Fruit fly (Drosophila melanogaster) whole organism, embryonic: Measurements from ENCODE around the gene CG3984.

Experiments
- BtbVII ChIP-seq: fragments of 200-800 bp; sonication (Bioruptor generic); optimal IDR thresholded peaks from 3 replicates; lab custom pipeline; 2017; ENCODE audit warnings: missing biosample characterization, mild to moderate bottlenecking, missing genetic modification characterization
- CG11247 ChIP-seq: fragments of 200-800 bp; sonication (Bioruptor generic); IDR thresholded peaks from 2 replicates; pipeline ENCODE4 v1.3.6; 2022; ENCODE audit warnings: missing biosample characterization, missing genetic modification characterization
- CG11504 ChIP-seq: fragments of 200-800 bp; sonication (Bioruptor generic); optimal IDR thresholded peaks from 3 replicates; lab custom pipeline; 2019; ENCODE audit warnings: missing biosample characterization, mild to moderate bottlenecking, missing genetic modification characterization, moderate library complexity
- CG14441 ChIP-seq: fragments of 200-800 bp; sonication (Bioruptor generic); IDR thresholded peaks from 2 replicates; pipeline ENCODE4 v1.3.6; 2022; ENCODE audit warnings: missing biosample characterization, missing genetic modification characterization
- CG1603 ChIP-seq: fragments of 200-800 bp; sonication (Bioruptor generic); optimal IDR thresholded peaks from 2 replicates; lab custom pipeline; 2019; ENCODE audit warnings: missing biosample characterization, mild to moderate bottlenecking, missing genetic modification characterization, moderate library complexity
- CG18476 ChIP-seq: fragments of 200-800 bp; sonication (Bioruptor generic); optimal IDR thresholded peaks from 2 replicates; lab custom pipeline; 2016; ENCODE audit warnings: missing biosample characterization, mild to moderate bottlenecking, missing genetic modification characterization
- CG18599 ChIP-seq: fragments of 200-800 bp; sonication (Bioruptor generic); optimal IDR thresholded peaks from 3 replicates; lab custom pipeline; 2017; ENCODE audit warnings: missing biosample characterization, missing genetic modification characterization, mild to moderate bottlenecking, moderate library complexity, missing genetic modification reagents
- CG2678 ChIP-seq: fragments of 200-800 bp; sonication (Bioruptor generic); optimal IDR thresholded peaks from 3 replicates; lab custom pipeline; 2019; ENCODE audit warnings: missing biosample characterization, mild to moderate bottlenecking, missing genetic modification characterization, moderate library complexity
- CG6654 ChIP-seq: fragments of 200-800 bp; sonication (Bioruptor generic); optimal IDR thresholded peaks from 2 replicates; lab custom pipeline; 2017; ENCODE audit warnings: missing biosample characterization, mild to moderate bottlenecking, missing genetic modification characterization
- CG8388 ChIP-seq: fragments of 200-800 bp; sonication (Bioruptor generic); optimal IDR thresholded peaks from 2 replicates; lab custom pipeline; 2019; ENCODE audit warnings: missing biosample characterization, mild to moderate bottlenecking, missing genetic modification characterization, moderate library complexity
- CG8944 ChIP-seq: fragments of 200-800 bp; sonication (Bioruptor generic); optimal IDR thresholded peaks from 3 replicates; lab custom pipeline; 2016; ENCODE audit warnings: missing biosample characterization, missing genetic modification characterization
- CHES-1-like ChIP-seq: fragments of 200-800 bp; sonication (Bioruptor generic); optimal IDR thresholded peaks from 2 replicates; lab custom pipeline; 2016; ENCODE audit warnings: missing biosample characterization, missing genetic modification characterization
- Drgx ChIP-seq: fragments of 200-800 bp; sonication (Bioruptor generic); IDR thresholded peaks from 2 replicates; pipeline ENCODE4 v1.3.6; 2022; ENCODE audit warnings: missing biosample characterization, missing genetic modification characterization
- Ets65A ChIP-seq: fragments of 200-800 bp; sonication (Bioruptor generic); peaks from one replicate; lab custom pipeline; 2016; ENCODE audit warnings: missing biosample characterization, missing genetic modification characterization
- GATAe ChIP-seq: fragments of 200-800 bp; sonication (Bioruptor generic); conservative IDR thresholded peaks from 2 replicates; pipeline ENCODE4 v1.3.6; 2022; ENCODE audit warnings: missing biosample characterization, missing genetic modification characterization
- HHEX ChIP-seq: fragments of 200-800 bp; sonication (Bioruptor generic); optimal IDR thresholded peaks from 3 replicates; lab custom pipeline; 2017; ENCODE audit warnings: missing biosample characterization, mild to moderate bottlenecking, missing genetic modification characterization, missing genetic modification reagents
- Hr39 ChIP-seq: fragments of >200 bp; optimal IDR thresholded peaks from 2 replicates; lab custom pipeline; 2017
- Lhr ChIP-seq: fragments of 200-800 bp; sonication (Bioruptor generic); optimal IDR thresholded peaks from 3 replicates; lab custom pipeline; 2017; ENCODE audit warnings: mild to moderate bottlenecking, missing biosample characterization, missing genetic modification reagents, missing genetic modification characterization
- MESR4 ChIP-seq: fragments of 200-800 bp; sonication (Bioruptor generic); optimal IDR thresholded peaks from 2 replicates; lab custom pipeline; 2018; ENCODE audit warnings: missing biosample characterization, mild to moderate bottlenecking, missing genetic modification characterization, moderate library complexity
- Mad ChIP-seq: fragments of 200-800 bp; sonication (Bioruptor generic); optimal IDR thresholded peaks from 2 replicates; lab custom pipeline; 2016; ENCODE audit warnings: missing biosample characterization, missing genetic modification characterization
- Med ChIP-seq: fragments of 200-800 bp; sonication (Bioruptor generic); peaks from one replicate; lab custom pipeline; 2016; ENCODE audit warnings: missing biosample characterization, missing genetic modification characterization, mild to moderate bottlenecking, inconsistent platforms, moderate library complexity
- Neu2 ChIP-seq: fragments of 200-800 bp; sonication (Bioruptor generic); optimal IDR thresholded peaks from 3 replicates; lab custom pipeline; 2016; ENCODE audit warnings: missing biosample characterization, missing genetic modification characterization, borderline replicate concordance
- Nf-YB ChIP-seq: fragments of 200-800 bp; sonication (Bioruptor generic); optimal IDR thresholded peaks from 3 replicates; lab custom pipeline; 2019; ENCODE audit warnings: missing biosample characterization, mild to moderate bottlenecking, missing genetic modification characterization, moderate library complexity
- Oaz ChIP-seq: fragments of 200-800 bp; sonication (Bioruptor generic); IDR thresholded peaks from 2 replicates; pipeline ENCODE4 v1.3.6; 2022; ENCODE audit warnings: missing biosample characterization, missing genetic modification characterization
- Opbp ChIP-seq: fragments of 200-800 bp; sonication (Bioruptor generic); IDR thresholded peaks from 3 replicates; pipeline ENCODE4 v1.3.6; 2022; ENCODE audit warnings: missing biosample characterization, missing genetic modification characterization; ENCODE audit not compliant: partially characterized antibody
- Sox102F ChIP-seq: fragments of 200-800 bp; sonication (Bioruptor generic); optimal IDR thresholded peaks from 2 replicates; lab custom pipeline; 2018; ENCODE audit warnings: missing biosample characterization, mild to moderate bottlenecking, missing genetic modification characterization, moderate library complexity
- Stat92E ChIP-seq, 3 experiments: fragments of >200 bp in 2 of 3; fragments of 200-800 bp in 1 of 3; sonication (Bioruptor generic) in 1 of 3; optimal IDR thresholded peaks; 2 replicates each; lab custom pipeline; 2017 to 2019; ENCODE audit warnings: missing biosample characterization in 3 of 3, missing genetic modification characterization in 3 of 3, mild to moderate bottlenecking in 1 of 3, moderate library complexity in 1 of 3
- Taf1 ChIP-seq: fragments of 200-800 bp; sonication (Bioruptor generic); IDR thresholded peaks from 2 replicates; pipeline ENCODE4 v1.3.6; 2022; ENCODE audit warnings: missing biosample characterization, missing genetic modification characterization
- ato ChIP-seq: fragments of 200-800 bp; sonication (Bioruptor generic); IDR thresholded peaks from 2 replicates; pipeline ENCODE4 v1.3.6; 2022; ENCODE audit warnings: missing biosample characterization, missing genetic modification characterization; ENCODE audit not compliant: partially characterized antibody
- bsh ChIP-seq, 2 experiments: fragments of 200-800 bp; sonication (Bioruptor generic); optimal IDR thresholded peaks; 2 replicates each; lab custom pipeline; 2017 to 2018; ENCODE audit warnings: mild to moderate bottlenecking in 2 of 2, missing biosample characterization in 2 of 2, missing genetic modification characterization in 2 of 2, moderate library complexity in 1 of 2
- chif ChIP-seq, 2 experiments: fragments of 200-800 bp; sonication (Bioruptor generic); optimal IDR thresholded peaks; 3 replicates each; lab custom pipeline; 2016; ENCODE audit warnings: missing biosample characterization in 2 of 2, missing genetic modification characterization in 2 of 2
- chinmo ChIP-seq: fragments of 200-800 bp; sonication (Bioruptor generic); IDR thresholded peaks from 4 replicates; pipeline ENCODE4 v1.3.6; 2022; ENCODE audit warnings: missing biosample characterization, missing genetic modification characterization; ENCODE audit not compliant: partially characterized antibody
- cwo ChIP-seq: fragments of 200-800 bp; sonication (Bioruptor generic); optimal IDR thresholded peaks from 3 replicates; lab custom pipeline; 2017; ENCODE audit warnings: missing biosample characterization, missing genetic modification characterization, mild to moderate bottlenecking, moderate library complexity, missing genetic modification reagents
- dmrt11E ChIP-seq: fragments of 200-800 bp; sonication (Bioruptor generic); optimal IDR thresholded peaks from 3 replicates; lab custom pipeline; 2018; ENCODE audit warnings: missing biosample characterization, mild to moderate bottlenecking, missing genetic modification characterization, moderate library complexity
- dmrt99B ChIP-seq: fragments of 200-800 bp; sonication (Bioruptor generic); optimal IDR thresholded peaks from 2 replicates; lab custom pipeline; 2018; ENCODE audit warnings: missing biosample characterization, mild to moderate bottlenecking, missing genetic modification characterization, moderate library complexity
- gem ChIP-seq: fragments of 200-800 bp; sonication (Bioruptor generic); optimal IDR thresholded peaks from 2 replicates; lab custom pipeline; 2019; ENCODE audit warnings: missing biosample characterization, mild to moderate bottlenecking, missing genetic modification characterization, moderate library complexity
- grau ChIP-seq: fragments of 200-800 bp; optimal IDR thresholded peaks from 3 replicates; lab custom pipeline; 2019; ENCODE audit warnings: missing biosample characterization, mild to moderate bottlenecking, missing genetic modification characterization, moderate library complexity
- ken ChIP-seq: fragments of 200-800 bp; sonication (Bioruptor generic); IDR thresholded peaks from 3 replicates; pipeline ENCODE4 v1.3.6; 2022; ENCODE audit warnings: missing biosample characterization, missing genetic modification characterization
- nom ChIP-seq: fragments of 200-800 bp; sonication (Bioruptor generic); optimal IDR thresholded peaks from 2 replicates; lab custom pipeline; 2017; ENCODE audit warnings: missing biosample characterization, missing genetic modification characterization, mild to moderate bottlenecking, moderate library complexity, missing genetic modification reagents
- row ChIP-seq: fragments of 200-800 bp; sonication (Bioruptor generic); IDR thresholded peaks from 3 replicates; pipeline ENCODE4 v1.3.6; 2022; ENCODE audit warnings: missing biosample characterization, missing genetic modification characterization
- sens ChIP-seq: fragments of 200-800 bp; sonication (Bioruptor generic); peaks from one replicate; lab custom pipeline; 2016; ENCODE audit warnings: missing biosample characterization, missing genetic modification characterization
- sisA ChIP-seq: fragments of 200-800 bp; sonication (Bioruptor generic); IDR thresholded peaks from 2 replicates; pipeline ENCODE4 v1.3.6; 2022; ENCODE audit warnings: missing biosample characterization, missing genetic modification characterization
- slbo ChIP-seq: fragments of 200-800 bp; sonication (Bioruptor generic); IDR thresholded peaks from 2 replicates; pipeline ENCODE4 v1.3.6; 2022; ENCODE audit warnings: missing biosample characterization, missing genetic modification characterization
- tap ChIP-seq: fragments of 200-800 bp; optimal IDR thresholded peaks from 3 replicates; lab custom pipeline; 2019; ENCODE audit warnings: missing biosample characterization, mild to moderate bottlenecking, missing genetic modification characterization, moderate library complexity
- vfl ChIP-seq: fragments of 200-800 bp; sonication (Bioruptor generic); optimal IDR thresholded peaks from 2 replicates; lab custom pipeline; 2016; ENCODE audit warnings: missing biosample characterization, missing genetic modification characterization
- vvl ChIP-seq: fragments of 200-800 bp; sonication (Bioruptor generic); IDR thresholded peaks from 2 replicates; pipeline ENCODE4 v1.3.6; 2022; ENCODE audit warnings: missing biosample characterization, missing genetic modification characterization

The CG3984 gene

dm6 chr3R:15095550-15096031, 41.4 kb upstream of the CG3984 start, which contains the start of gene CG6966 (continued):
- TF ChIP-seq chif (GFP tag; optimal IDR thresholded peaks at IDR 0.05; lab: Kevin White, UChicago), result peak; percentile 96
- TF ChIP-seq CHES-1-like (GFP tag; lab: Kevin White, UChicago), result peak; percentile 97
- TF ChIP-seq Neu2, result peak; percentile 28

- TF ChIP-seq row (GFP tag; lab: Robert Waterston, UW) (peak; percentile 36; the same call in 1 of the 3 replicates), Mad (GFP tag; lab: Kevin White, UChicago) (no peak), CG8944 (no peak), MESR4 (GFP tag; lab: Kevin White, UChicago) (no peak), Med (GFP tag; lab: Kevin White, UChicago) (peak; percentile 47), CG18599 (peak; percentile 6), ken (no peak), bsh (GFP tag; optimal IDR thresholded peaks at IDR 0.05; lab: Kevin White, UChicago) (peak in 1 of 2 experiments; percentile 10), dmrt99B (peak; percentile 20), grau (tag; lab: Kevin White, UChicago) (peak; percentile 59), Ets65A (GFP tag; lab: Kevin White, UChicago) (peak; percentile 11), vfl (no peak), CG11504 (peak; percentile 23), gem (tag; lab: Kevin White, UChicago) (peak; percentile 7), dmrt11E (tag; lab: Kevin White, UChicago) (peak; percentile 14), sens (GFP tag; lab: Kevin White, UChicago) (peak; percentile 72), chinmo (GFP tag; lab: Robert Waterston, UW) (0 out of 4 replicates have a peak, but pooled peaks have one; percentile 35), slbo (GFP tag; lab: Robert Waterston, UW) (0 out of 2 replicates have a peak, but pooled peaks have one; percentile 28), Taf1 (no peak), sisA (GFP tag; lab: Robert Waterston, UW) (peak; percentile 20; the same call in 1 of the 2 replicates), CG1603 (peak; percentile 1), GATAe (GFP tag; lab: Robert Waterston, UW) (no peak), vvl (GFP tag; lab: Robert Waterston, UW) (0 out of 2 replicates have a peak, but pooled peaks have one; percentile 14), CG14441 (GFP tag; lab: Robert Waterston, UW) (0 out of 2 replicates have a peak, but pooled peaks have one; percentile 27), Sox102F (GFP tag; lab: Kevin White, UChicago) (peak; percentile 15), Nf-YB (GFP tag; lab: Kevin White, UChicago) (no peak), Drgx (GFP tag; lab: Robert Waterston, UW) (peak; percentile 52; the same call in 1 of the 2 replicates), HHEX (GFP tag; lab: Kevin White, UChicago) (no peak)
These were observed 26.8 kb upstream of the CG3984 start for dm6 chr3R:15110135-15110534.

- no peak for TF ChIP-seq tap (tag; lab: Kevin White, UChicago)
- no peak for TF ChIP-seq CG8388 (GFP tag; lab: Kevin White, UChicago)
- TF ChIP-seq nom (GFP tag; lab: Kevin White, UChicago), result peak; percentile 71
- peak; percentile 28; the same call in 1 of the 2 replicates for TF ChIP-seq Drgx (GFP tag; lab: Robert Waterston, UW)
- no peak for TF ChIP-seq Hr39
- TF ChIP-seq, all 482 proteins: peak for 2
These were observed 24.7 kb upstream of the CG3984 start for dm6 chr3R:15112232-15112631.

dm6 chr3R:15113584-15113983, 23.4 kb upstream of the CG3984 start:
- TF ChIP-seq CG2678 (tag; lab: Kevin White, UChicago) (peak; percentile 3), Lhr (GFP tag; lab: Kevin White, UChicago) (no peak), cwo (no peak), Opbp (no peak), Stat92E (GFP tag; optimal IDR thresholded peaks at IDR 0.05; lab: Kevin White, UChicago) (no peak), CG18476 (GFP tag; lab: Kevin White, UChicago) (no peak), ato (no peak), Oaz (GFP tag; lab: Robert Waterston, UW) (no peak), BtbVII (GFP tag; lab: Kevin White, UChicago) (no peak), Drgx (GFP tag; lab: Robert Waterston, UW) (peak; percentile 37; the same call in 1 of the 2 replicates), CG6654 (no peak), CG8944 (no peak), dmrt99B (peak; percentile 1), CG11247 (GFP tag; lab: Robert Waterston, UW) (no peak)
